Fruit fly (Drosophila melanogaster) whole organism, embryonic: ENCODE data around the gene CG31988.

Experiments
- Adf1 ChIP-seq: fragments of 200-800 bp; sonication (Bioruptor generic); IDR thresholded peaks from 2 replicates; pipeline ENCODE4 v1.3.6; 2022; ENCODE audit warnings: missing biosample characterization, missing genetic modification characterization
- C15 ChIP-seq: fragments of 200-800 bp; sonication (Bioruptor generic); IDR thresholded peaks from 3 replicates; pipeline ENCODE4 v1.3.6; 2022; ENCODE audit warnings: missing biosample characterization, missing genetic modification characterization
- CG10209 ChIP-seq: fragments of 200-800 bp; sonication (Bioruptor generic); optimal IDR thresholded peaks from 3 replicates; lab custom pipeline; 2017; ENCODE audit warnings: missing biosample characterization, mild to moderate bottlenecking, missing genetic modification characterization, missing genetic modification reagents
- CG10543 ChIP-seq: fragments of 200-800 bp; sonication (Bioruptor generic); optimal IDR thresholded peaks from 3 replicates; lab custom pipeline; 2017; ENCODE audit warnings: missing biosample characterization, mild to moderate bottlenecking, missing genetic modification characterization, moderate library complexity
- CG11560 ChIP-seq: fragments of 200-800 bp; sonication (Bioruptor generic); IDR thresholded peaks from 3 replicates; pipeline ENCODE4 v1.3.6; 2022; ENCODE audit warnings: missing biosample characterization, missing genetic modification characterization
- CG1233 ChIP-seq: fragments of 200-800 bp; sonication (Bioruptor generic); optimal IDR thresholded peaks from 4 replicates; lab custom pipeline; 2018; ENCODE audit warnings: missing biosample characterization, mild to moderate bottlenecking, missing genetic modification characterization
- CG14441 ChIP-seq: fragments of 200-800 bp; sonication (Bioruptor generic); IDR thresholded peaks from 2 replicates; pipeline ENCODE4 v1.3.6; 2022; ENCODE audit warnings: missing biosample characterization, missing genetic modification characterization
- CG15601 ChIP-seq: fragments of 200-800 bp; sonication (Bioruptor generic); optimal IDR thresholded peaks from 3 replicates; lab custom pipeline; 2019; ENCODE audit warnings: missing biosample characterization, mild to moderate bottlenecking, missing genetic modification characterization, moderate library complexity
- CG1602 ChIP-seq: fragments of 200-800 bp; sonication (Bioruptor generic); optimal IDR thresholded peaks from 3 replicates; lab custom pipeline; 2016; ENCODE audit warnings: missing biosample characterization, missing genetic modification characterization
- CG17328 ChIP-seq: fragments of 200-800 bp; sonication (Bioruptor generic); IDR thresholded peaks from 2 replicates; pipeline ENCODE4 v1.3.6; 2022; ENCODE audit warnings: missing biosample characterization, missing genetic modification characterization
- CG17912 ChIP-seq: fragments of 200-800 bp; sonication (Bioruptor generic); optimal IDR thresholded peaks from 2 replicates; lab custom pipeline; 2018; ENCODE audit warnings: missing biosample characterization, mild to moderate bottlenecking, missing genetic modification characterization
- CG2129 ChIP-seq: fragments of 200-800 bp; sonication (Bioruptor generic); IDR thresholded peaks from 2 replicates; pipeline ENCODE4 v1.3.6; 2022; ENCODE audit warnings: missing biosample characterization, missing genetic modification characterization; ENCODE audit not compliant: partially characterized antibody
- CG2712 ChIP-seq: fragments of 200-800 bp; optimal IDR thresholded peaks from 3 replicates; lab custom pipeline; 2019; ENCODE audit warnings: missing biosample characterization, mild to moderate bottlenecking, missing genetic modification characterization, moderate library complexity
- CG34422 ChIP-seq: fragments of 200-800 bp; sonication (Bioruptor generic); IDR thresholded peaks from 3 replicates; pipeline ENCODE4 v1.3.6; 2022; ENCODE audit warnings: missing biosample characterization, missing genetic modification characterization
- CG3726 ChIP-seq: fragments of 200-800 bp; sonication (Bioruptor generic); IDR thresholded peaks from 3 replicates; pipeline ENCODE4, ENCODE4 v1.3.6; 2022; ENCODE audit warnings: missing biosample characterization, missing genetic modification characterization
- CG42726 ChIP-seq: fragments of 200-800 bp; sonication (Bioruptor generic); IDR thresholded peaks from 2 replicates; pipeline ENCODE4 v1.3.6; 2022; ENCODE audit warnings: missing biosample characterization, missing genetic modification characterization; ENCODE audit not compliant: partially characterized antibody
- CG4730 ChIP-seq: fragments of 200-800 bp; sonication (Bioruptor generic); IDR thresholded peaks from 2 replicates; pipeline ENCODE4 v1.3.6; 2022; ENCODE audit warnings: missing biosample characterization, missing genetic modification characterization
- CG6272 ChIP-seq: fragments of 200-800 bp; sonication (Bioruptor generic); IDR thresholded peaks from 2 replicates; pipeline ENCODE4 v1.3.6; 2022; ENCODE audit warnings: missing biosample characterization, missing genetic modification characterization
- CG8478 ChIP-seq: fragments of >200 bp; optimal IDR thresholded peaks from 2 replicates; lab custom pipeline; 2018
- CkIIα-i1 ChIP-seq: fragments of 200-800 bp; sonication (Bioruptor generic); IDR thresholded peaks from 2 replicates; pipeline ENCODE4 v1.3.6; 2022; ENCODE audit warnings: missing biosample characterization, missing genetic modification characterization
- Dfd ChIP-seq, 2 experiments: fragments of >200 bp; optimal IDR thresholded peaks; 2 replicates each; lab custom pipeline; 2017; ENCODE audit warnings: missing biosample characterization in 2 of 2, missing genetic modification characterization in 2 of 2
- E2f2 ChIP-seq: fragments of 200-800 bp; sonication (Bioruptor generic); IDR thresholded peaks from 2 replicates; pipeline ENCODE4 v1.3.6; 2022; ENCODE audit warnings: missing biosample characterization, missing genetic modification characterization
- Eip74EF ChIP-seq, 2 experiments: fragments of 200-800 bp in 1 of 2; fragments of >200 bp in 1 of 2; sonication (Bioruptor generic) in 1 of 2; optimal IDR thresholded peaks; 2 replicates each; lab custom pipeline; 2017 to 2019; ENCODE audit warnings: missing biosample characterization in 2 of 2, missing genetic modification characterization in 2 of 2, mild to moderate bottlenecking in 1 of 2, moderate library complexity in 1 of 2
- Fer2 ChIP-seq: fragments of 200-800 bp; sonication (Bioruptor generic); optimal IDR thresholded peaks from 2 replicates; lab custom pipeline; 2018; ENCODE audit warnings: missing biosample characterization, mild to moderate bottlenecking, missing genetic modification characterization, moderate library complexity
- GATAe ChIP-seq: fragments of 200-800 bp; sonication (Bioruptor generic); conservative IDR thresholded peaks from 2 replicates; pipeline ENCODE4 v1.3.6; 2022; ENCODE audit warnings: missing biosample characterization, missing genetic modification characterization
- Hmr ChIP-seq: fragments of 200-800 bp; sonication (Bioruptor generic); optimal IDR thresholded peaks from 3 replicates; lab custom pipeline; 2017; ENCODE audit warnings: mild to moderate bottlenecking, missing biosample characterization, missing genetic modification reagents, missing genetic modification characterization
- Kr ChIP-seq: fragments of 200-800 bp; sonication (Bioruptor generic); optimal IDR thresholded peaks from 2 replicates; lab custom pipeline; 2017; ENCODE audit warnings: missing biosample characterization, mild to moderate bottlenecking, missing genetic modification characterization
- Mad ChIP-seq: fragments of 200-800 bp; sonication (Bioruptor generic); optimal IDR thresholded peaks from 2 replicates; lab custom pipeline; 2016; ENCODE audit warnings: missing biosample characterization, missing genetic modification characterization
- Meics ChIP-seq: fragments of 200-800 bp; sonication (Bioruptor generic); optimal IDR thresholded peaks from 2 replicates; lab custom pipeline; 2017; ENCODE audit warnings: missing biosample characterization, mild to moderate bottlenecking, missing genetic modification characterization
- NC2β ChIP-seq: fragments of 200-800 bp; sonication (Bioruptor generic); optimal IDR thresholded peaks from 2 replicates; lab custom pipeline; 2016; ENCODE audit warnings: missing biosample characterization, missing genetic modification characterization
- Nf-YB ChIP-seq: fragments of 200-800 bp; sonication (Bioruptor generic); optimal IDR thresholded peaks from 3 replicates; lab custom pipeline; 2019; ENCODE audit warnings: missing biosample characterization, mild to moderate bottlenecking, missing genetic modification characterization, moderate library complexity
- Ravus ChIP-seq: fragments of 200-800 bp; sonication (Bioruptor generic); IDR thresholded peaks from 2 replicates; pipeline ENCODE4 v1.3.6; 2022; ENCODE audit warnings: missing biosample characterization, missing genetic modification characterization
- Rx ChIP-seq: fragments of 200-800 bp; sonication (Bioruptor generic); IDR thresholded peaks from 2 replicates; pipeline ENCODE4 v1.3.6; 2022; ENCODE audit warnings: missing biosample characterization, missing genetic modification characterization
- Spps ChIP-seq: fragments of 200-800 bp; sonication (Bioruptor generic); optimal IDR thresholded peaks from 2 replicates; lab custom pipeline; 2018; ENCODE audit warnings: missing biosample characterization, mild to moderate bottlenecking, missing genetic modification characterization
- ap ChIP-seq: fragments of 200-800 bp; sonication (Bioruptor generic); IDR thresholded peaks from 2 replicates; pipeline ENCODE4 v1.3.6; 2022; ENCODE audit warnings: missing biosample characterization, missing genetic modification characterization
- az2 ChIP-seq: fragments of 200-800 bp; sonication (Bioruptor generic); optimal IDR thresholded peaks from 3 replicates; lab custom pipeline; 2016; ENCODE audit warnings: missing biosample characterization, missing genetic modification characterization
- corto ChIP-seq: fragments of 200-800 bp; sonication (Bioruptor generic); optimal IDR thresholded peaks from 2 replicates; lab custom pipeline; 2016; ENCODE audit warnings: missing biosample characterization, mild to moderate bottlenecking, missing genetic modification characterization, moderate library complexity
- crc ChIP-seq: fragments of 200-800 bp; sonication (Bioruptor generic); optimal IDR thresholded peaks from 2 replicates; lab custom pipeline; 2016; ENCODE audit warnings: missing biosample characterization, missing genetic modification characterization
- disco-r ChIP-seq: fragments of 200-800 bp; sonication (Bioruptor generic); optimal IDR thresholded peaks from 2 replicates; lab custom pipeline; 2016; ENCODE audit warnings: missing biosample characterization, missing genetic modification characterization
- fu2 ChIP-seq: fragments of 200-800 bp; sonication (Bioruptor generic); optimal IDR thresholded peaks from 2 replicates; lab custom pipeline; 2016; ENCODE audit warnings: missing biosample characterization, missing genetic modification characterization
- hb ChIP-seq: fragments of 200-800 bp; sonication (Bioruptor generic); IDR thresholded peaks from 3 replicates; pipeline ENCODE4 v1.3.6; 2022; ENCODE audit warnings: missing biosample characterization, missing genetic modification characterization; ENCODE audit not compliant: partially characterized antibody
- her ChIP-seq: fragments of 200-800 bp; sonication (Bioruptor generic); optimal IDR thresholded peaks from 2 replicates; lab custom pipeline; 2016; ENCODE audit warnings: missing biosample characterization, missing genetic modification characterization
- lola ChIP-seq, 3 experiments: fragments of >200 bp in 2 of 3; fragments of 200-800 bp in 1 of 3; sonication (Bioruptor generic) in 1 of 3; optimal IDR thresholded peaks; 2 replicates each; lab custom pipeline; 2017 to 2019; ENCODE audit warnings: missing biosample characterization in 3 of 3, missing genetic modification characterization in 3 of 3, mild to moderate bottlenecking in 1 of 3, moderate library complexity in 1 of 3
- nerfin-2 ChIP-seq: fragments of 200-800 bp; sonication (Bioruptor generic); IDR thresholded peaks from 2 replicates; pipeline ENCODE4 v1.3.6; 2022; ENCODE audit warnings: missing biosample characterization, missing genetic modification characterization; ENCODE audit not compliant: partially characterized antibody
- org-1 ChIP-seq: fragments of 200-800 bp; sonication (Bioruptor generic); optimal IDR thresholded peaks from 2 replicates; lab custom pipeline; 2017; ENCODE audit warnings: missing biosample characterization, missing genetic modification characterization
- pho ChIP-seq: fragments of 200-800 bp; sonication (Bioruptor generic); optimal IDR thresholded peaks from 2 replicates; lab custom pipeline; 2016; ENCODE audit warnings: missing biosample characterization, missing genetic modification characterization
- ro ChIP-seq: fragments of 200-800 bp; sonication (Bioruptor generic); IDR thresholded peaks from 2 replicates; pipeline ENCODE4 v1.3.6; 2022; ENCODE audit warnings: missing biosample characterization, missing genetic modification characterization
- sima ChIP-seq: fragments of 200-800 bp; sonication (Bioruptor generic); optimal IDR thresholded peaks from 2 replicates; lab custom pipeline; 2016; ENCODE audit warnings: missing biosample characterization, missing genetic modification characterization
- zfh1 ChIP-seq: fragments of 200-800 bp; sonication (Bioruptor generic); IDR thresholded peaks from 3 replicates; pipeline ENCODE4 v1.3.6; 2022; ENCODE audit warnings: missing biosample characterization, missing genetic modification characterization

CG31988 gene

dm6 chr2L:21168295-21169159 is 34.1 kb downstream of the CG31988 start, which contains the start of the genes mAcon1, CG43345 and CG43346 (continued):
- peak; percentile 55; the same call in 1 of the 3 replicates for TF ChIP-seq CG11560 (tag; lab: Robert Waterston, UW)
- no peak for TF ChIP-seq Kr (GFP tag; lab: Kevin White, UChicago)
- no peak; the same call in 1 of the 2 replicates for TF ChIP-seq CG14441 (GFP tag; lab: Robert Waterston, UW)
- no peak for TF ChIP-seq CkIIα-i1 (GFP tag; lab: Robert Waterston, UW)
- peak; percentile 62 for TF ChIP-seq org-1 (GFP tag; lab: Kevin White, UChicago)
- TF ChIP-seq nerfin-2: no peak
- TF ChIP-seq Mad (GFP tag; lab: Kevin White, UChicago): peak; percentile 88
- no peak for TF ChIP-seq ap (GFP tag; lab: Robert Waterston, UW)
- TF ChIP-seq Ravus (GFP tag; lab: Robert Waterston, UW): no peak
- 0 out of 2 replicates have a peak, but pooled peaks have one; percentile 45 for TF ChIP-seq CG17328 (GFP tag; lab: Robert Waterston, UW)
- peak; percentile 35; the same call in 1 of the 2 replicates for TF ChIP-seq CG4730 (GFP tag; lab: Robert Waterston, UW)
- TF ChIP-seq GATAe (GFP tag; lab: Robert Waterston, UW): no peak; the same call in 1 of the 2 replicates
- TF ChIP-seq pho (GFP tag; lab: Kevin White, UChicago): peak; percentile 94
- peak; percentile 32 for TF ChIP-seq Adf1 (GFP tag; lab: Robert Waterston, UW)
- TF ChIP-seq Hmr: no peak
- TF ChIP-seq CG8478 (lab: Kevin White, UChicago): no peak
- TF ChIP-seq CG34422 (GFP tag; lab: Robert Waterston, UW): peak; percentile 57; the same call in 1 of the 3 replicates
- TF ChIP-seq CG10209: peak; percentile 80
- no peak for TF ChIP-seq corto (GFP tag; lab: Kevin White, UChicago)
- peak; percentile 70 for TF ChIP-seq crc (GFP tag; lab: Kevin White, UChicago)
- TF ChIP-seq Fer2 (tag; lab: Kevin White, UChicago): peak; percentile 70
- peak; percentile 67 for TF ChIP-seq CG1602 (GFP tag; lab: Kevin White, UChicago)
- TF ChIP-seq CG42726 (GFP tag; lab: Robert Waterston, UW): no peak
- TF ChIP-seq hb (GFP tag; lab: Robert Waterston, UW): no peak
- TF ChIP-seq disco-r (GFP tag; lab: Kevin White, UChicago): peak; percentile 67
- peak; percentile 60 for TF ChIP-seq CG6272 (GFP tag; lab: Robert Waterston, UW)
- peak; percentile 72 for TF ChIP-seq sima (GFP tag; lab: Kevin White, UChicago)
- TF ChIP-seq CG1233: peak; percentile 70
- TF ChIP-seq CG2129 (GFP tag; lab: Robert Waterston, UW): no peak
- TF ChIP-seq Eip74EF (GFP tag; optimal IDR thresholded peaks at IDR 0.05; lab: Kevin White, UChicago): no peak
- no peak for TF ChIP-seq C15
- 0 out of 2 replicates have a peak, but pooled peaks have one; percentile 33 for TF ChIP-seq Rx (GFP tag; lab: Robert Waterston, UW)
- peak; percentile 92 for TF ChIP-seq CG10543
- TF ChIP-seq CG2712: no peak
- peak; percentile 48; the same call in 1 of the 3 replicates for TF ChIP-seq zfh1 (GFP tag; lab: Robert Waterston, UW)
- peak; percentile 83 for TF ChIP-seq Meics (GFP tag; lab: Kevin White, UChicago)
- peak; percentile 90 for TF ChIP-seq fu2 (GFP tag; lab: Kevin White, UChicago)
- TF ChIP-seq Dfd (GFP tag; optimal IDR thresholded peaks at IDR 0.05; lab: Kevin White, UChicago): no peak
- peak in 1 of 3 experiments; percentile 76 for TF ChIP-seq lola (GFP tag; optimal IDR thresholded peaks at IDR 0.05; lab: Kevin White, UChicago)
- TF ChIP-seq Spps: peak; percentile 24
- TF ChIP-seq NC2β: peak; percentile 80
- TF ChIP-seq E2f2 (GFP tag; lab: Robert Waterston, UW): peak; percentile 82
- TF ChIP-seq az2 (GFP tag; lab: Kevin White, UChicago): peak; percentile 76
- TF ChIP-seq CG3726 (GFP tag; lab: Robert Waterston, UW): no peak
- no peak for TF ChIP-seq ro (GFP tag; lab: Robert Waterston, UW)
- TF ChIP-seq her (GFP tag; lab: Kevin White, UChicago): peak; percentile 84
- no peak for TF ChIP-seq CG15601
- peak; percentile 47 for TF ChIP-seq Nf-YB (GFP tag; lab: Kevin White, UChicago)
- TF ChIP-seq CG17912 (GFP tag; lab: Kevin White, UChicago): no peak
